Worm (Caenorhabditis elegans): ENCODE measurements around the gene Y4C6A.4.

Y4C6A.4 gene

DNA sequence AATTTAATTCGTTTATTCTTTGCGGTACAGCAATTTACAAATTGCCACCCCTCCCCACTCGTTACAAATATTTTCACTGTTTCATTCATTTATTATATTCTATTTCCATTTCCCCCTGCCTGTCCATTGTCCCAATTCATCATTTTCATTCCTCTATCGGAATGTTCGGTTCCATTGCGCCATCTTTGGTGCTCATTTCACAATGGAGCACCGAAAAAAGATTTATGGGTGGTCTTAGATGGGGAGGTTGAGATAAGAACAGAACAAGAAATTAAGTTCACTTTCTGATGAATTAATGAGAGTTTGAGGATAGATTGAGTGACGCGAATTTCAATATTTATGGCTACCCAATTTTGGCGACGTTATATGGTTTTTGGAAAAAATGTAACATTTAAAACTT lies 39.4 kb downstream of the Y4C6A.4 start:
- TF ChIP-seq nhr-76 (tag; optimal IDR thresholded peaks at IDR 0.05) = no peak

ce11 chrIV:5493135-5493534 lies 40.4 kb downstream of the Y4C6A.4 start:
- TF ChIP-seq ztf-11 (tag; optimal IDR thresholded peaks at IDR 0.05) (no peak), nhr-23 (tag; optimal IDR thresholded peaks at IDR 0.05) (no peak), sea-2 (GFP tag; optimal IDR thresholded peaks at IDR 0.05) (no peak), nhr-237 (tag; optimal IDR thresholded peaks at IDR 0.05) (no peak), ZK546.5 (tag; optimal IDR thresholded peaks at IDR 0.05) (no peak), ama-1 (optimal IDR thresholded peaks at IDR 0.05) (no peak), lin-39 (tag; optimal IDR thresholded peaks at IDR 0.05) (no peak), ceh-82 (tag; optimal IDR thresholded peaks at IDR 0.05) (no peak), aly-2 (tag; optimal IDR thresholded peaks at IDR 0.05) (no peak), hmg-11 (tag; optimal IDR thresholded peaks at IDR 0.05) (no peak), lin-15B (tag; optimal IDR thresholded peaks at IDR 0.05) (no peak), unc-39 (tag; optimal IDR thresholded peaks at IDR 0.05) (no peak), pqm-1 (tag; optimal IDR thresholded peaks at IDR 0.05) (no peak), lsy-12 (tag; optimal IDR thresholded peaks at IDR 0.05) (no peak), nhr-67 (tag; optimal IDR thresholded peaks at IDR 0.05) (no peak)

DNA sequence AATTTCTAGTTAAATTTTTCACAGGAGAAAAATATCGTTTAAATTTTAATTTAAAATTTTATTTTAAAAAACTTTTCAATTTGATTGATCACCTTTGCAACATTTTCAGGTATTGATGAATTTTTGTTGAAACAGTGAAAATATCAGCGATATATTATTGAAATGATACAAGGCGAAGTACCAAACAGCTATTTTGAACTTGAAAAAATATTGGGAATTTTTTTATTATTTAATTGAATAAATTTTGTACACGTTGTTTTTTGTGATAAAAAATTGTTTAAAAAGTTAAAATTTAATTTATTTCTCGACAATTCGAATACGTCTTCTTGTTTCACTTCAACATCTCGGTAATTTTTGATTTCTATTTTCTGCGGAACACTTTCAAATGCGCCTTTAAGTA lies 40.9 kb downstream of the Y4C6A.4 start, which contains the start of gene B0273.1:
Gene B0273.1, plus strand, starts transcription at position 301 of the 400 bp plus-strand sequence.
- TF ChIP-seq elt-1 (tag; optimal IDR thresholded peaks at IDR 0.05) = no peak
- TF ChIP-seq pqm-1 (tag; optimal IDR thresholded peaks at IDR 0.05) = no peak
- TF ChIP-seq zag-1 (tag; optimal IDR thresholded peaks at IDR 0.05) = no peak

DNA sequence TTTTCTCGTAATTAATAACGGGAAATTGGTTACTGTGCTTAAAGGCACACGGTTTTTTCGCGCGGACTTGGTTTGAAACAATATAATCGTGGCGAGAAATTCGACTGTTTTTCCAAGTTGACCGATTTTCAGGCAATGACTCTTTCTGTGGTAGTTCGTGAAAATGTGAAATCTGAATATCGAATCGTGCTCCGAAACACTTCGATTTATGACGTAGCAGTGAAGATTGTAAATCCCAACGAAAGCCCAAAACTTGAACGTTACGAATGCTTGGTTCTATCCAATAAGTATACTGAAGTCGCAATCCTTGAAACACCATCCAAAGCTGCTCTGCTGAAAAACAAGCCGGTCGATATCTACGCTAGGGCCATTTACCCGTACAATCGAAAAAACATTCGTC lies 41.3 kb downstream of the Y4C6A.4 start:
- no peak for TF ChIP-seq lin-39 (tag; optimal IDR thresholded peaks at IDR 0.05)
- no peak for TF ChIP-seq ama-1 (optimal IDR thresholded peaks at IDR 0.05)
- TF ChIP-seq lsy-12 (tag; optimal IDR thresholded peaks at IDR 0.05) = no peak
- no peak for TF ChIP-seq nhr-23 (tag; optimal IDR thresholded peaks at IDR 0.05)
- no peak for TF ChIP-seq nhr-76 (tag; optimal IDR thresholded peaks at IDR 0.05)
- no peak for TF ChIP-seq nhr-77 (tag; optimal IDR thresholded peaks at IDR 0.05)
- TF ChIP-seq snpc-4 (tag; optimal IDR thresholded peaks at IDR 0.05) = no peak
- no peak for TF ChIP-seq eor-1 (tag; optimal IDR thresholded peaks at IDR 0.05)
- TF ChIP-seq ztf-4 (tag; optimal IDR thresholded peaks at IDR 0.05) = no peak
- no peak for TF ChIP-seq elt-2 (tag; optimal IDR thresholded peaks at IDR 0.05)
- no peak for TF ChIP-seq ZK546.5 (tag; optimal IDR thresholded peaks at IDR 0.05)
- TF ChIP-seq fkh-10 (GFP tag; optimal IDR thresholded peaks at IDR 0.05) = no peak
- no peak for TF ChIP-seq nfya-1 (tag; optimal IDR thresholded peaks at IDR 0.05; ENCODE audit: insufficient read depth)
- TF ChIP-seq elt-1 (tag; optimal IDR thresholded peaks at IDR 0.05) = no peak
- TF ChIP-seq nhr-11 (tag; optimal IDR thresholded peaks at IDR 0.05) = no peak
- TF ChIP-seq aly-2 (tag; optimal IDR thresholded peaks at IDR 0.05) = no peak

DNA sequence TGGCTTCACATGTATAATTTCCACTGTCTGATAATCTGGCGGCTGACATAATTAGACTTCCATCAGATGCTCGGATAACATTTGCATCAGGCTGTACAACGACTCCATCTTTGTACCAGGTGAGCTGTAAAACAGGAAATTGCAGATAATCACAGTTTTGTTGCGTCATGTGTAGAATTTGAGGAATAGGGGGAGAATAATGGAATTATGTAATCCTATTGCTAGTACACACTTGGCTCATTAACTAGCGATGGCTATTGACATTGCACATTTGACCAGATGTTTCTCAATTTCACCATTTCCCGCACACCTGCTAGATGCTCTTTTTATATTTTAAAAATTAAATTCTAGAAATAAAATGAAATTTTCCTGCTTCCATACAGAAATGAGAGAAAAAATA lies 48.6 kb downstream of the Y4C6A.4 start:
- TF ChIP-seq skn-1 (tag; optimal IDR thresholded peaks at IDR 0.05) (no peak), nhr-25 (tag; optimal IDR thresholded peaks at IDR 0.05) (no peak), nhr-28 (tag; optimal IDR thresholded peaks at IDR 0.05) (no peak), elt-1 (tag; optimal IDR thresholded peaks at IDR 0.05) (no peak), lin-39 (tag; optimal IDR thresholded peaks at IDR 0.05) (no peak), ama-1 (optimal IDR thresholded peaks at IDR 0.05) (no peak), nhr-11 (tag; optimal IDR thresholded peaks at IDR 0.05) (no peak), snpc-4 (tag; optimal IDR thresholded peaks at IDR 0.05) (no peak), nhr-23 (tag; optimal IDR thresholded peaks at IDR 0.05) (no peak), lin-15B (tag; optimal IDR thresholded peaks at IDR 0.05) (no peak), pha-4 (tag; optimal IDR thresholded peaks at IDR 0.05) (no peak)

DNA sequence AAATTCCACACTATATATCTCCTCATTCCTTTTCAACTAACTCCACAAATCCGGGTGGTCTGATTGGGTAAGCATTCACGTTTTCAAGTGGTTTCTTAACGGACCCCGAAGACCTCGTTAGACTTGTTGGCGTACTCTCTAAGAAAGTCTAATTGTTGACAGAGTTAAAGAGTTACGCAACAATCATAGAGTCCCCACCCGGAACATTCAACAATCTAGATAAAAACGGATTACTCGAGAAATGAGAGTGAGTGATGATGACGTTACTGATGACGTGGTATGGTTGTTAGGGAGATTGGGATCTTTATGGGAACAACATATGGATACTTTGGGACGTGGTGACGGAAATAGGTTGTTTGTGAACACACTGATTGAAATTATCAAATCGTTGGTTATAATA lies 49.8 kb downstream of the Y4C6A.4 start:
- TF ChIP-seq nhr-28 (tag; optimal IDR thresholded peaks at IDR 0.05) (no peak), lsy-12 (tag; optimal IDR thresholded peaks at IDR 0.05) (no peak), pqm-1 (tag; optimal IDR thresholded peaks at IDR 0.05) (no peak), nhr-77 (tag; optimal IDR thresholded peaks at IDR 0.05) (no peak), nhr-12 (tag; optimal IDR thresholded peaks at IDR 0.05) (no peak), unc-39 (tag; optimal IDR thresholded peaks at IDR 0.05) (no peak), unc-62 (GFP tag; optimal IDR thresholded peaks at IDR 0.05) (no peak), nhr-23 (tag; optimal IDR thresholded peaks at IDR 0.05) (no peak), mml-1 (tag; optimal IDR thresholded peaks at IDR 0.05) (no peak), ceh-28 (tag; optimal IDR thresholded peaks at IDR 0.05) (no peak), nhr-11 (tag; optimal IDR thresholded peaks at IDR 0.05) (no peak), nhr-76 (tag; optimal IDR thresholded peaks at IDR 0.05) (no peak), nhr-43 (tag; optimal IDR thresholded peaks at IDR 0.05; ENCODE audit: poor library complexity, severe bottlenecking) (no peak), nhr-237 (tag; optimal IDR thresholded peaks at IDR 0.05) (no peak), zag-1 (tag; optimal IDR thresholded peaks at IDR 0.05) (no peak), ceh-82 (tag; optimal IDR thresholded peaks at IDR 0.05) (no peak)

Data from whole organism, L3 larva.